Fruit fly (Drosophila melanogaster) whole organism, embryonic: ENCODE measurements around the gene red.
A peak's percentile ranks its signal among the peaks of the same experiment; 100 is the strongest.

ENCODE experiments used
- CG10979 ChIP-seq: fragments of 200-800 bp; sonication (Bioruptor generic); optimal IDR thresholded peaks from 2 replicates; lab custom pipeline; 2018; ENCODE audit warnings: missing biosample characterization, mild to moderate bottlenecking, missing genetic modification characterization, moderate library complexity
- CG11093 ChIP-seq: fragments of 200-800 bp; sonication (Bioruptor generic); IDR thresholded peaks from 3 replicates; pipeline ENCODE4 v1.3.6; 2022; ENCODE audit warnings: missing biosample characterization, missing genetic modification characterization
- CG11398 ChIP-seq: fragments of 200-800 bp; sonication (Bioruptor generic); optimal IDR thresholded peaks from 2 replicates; lab custom pipeline; 2016; ENCODE audit warnings: missing biosample characterization, missing genetic modification characterization
- CG11695 ChIP-seq: fragments of 200-800 bp; sonication (Bioruptor generic); IDR thresholded peaks from 3 replicates; pipeline ENCODE4 v1.3.6; 2022; ENCODE audit warnings: missing biosample characterization, missing genetic modification characterization
- CG11723 ChIP-seq: fragments of 200-800 bp; sonication (Bioruptor generic); optimal IDR thresholded peaks from 2 replicates; lab custom pipeline; 2017; ENCODE audit warnings: missing biosample characterization, mild to moderate bottlenecking, missing genetic modification characterization
- CG12219 ChIP-seq: fragments of 200-800 bp; sonication (Bioruptor generic); optimal IDR thresholded peaks from 3 replicates; lab custom pipeline; 2018; ENCODE audit warnings: missing biosample characterization, mild to moderate bottlenecking, missing genetic modification characterization
- CG13296 ChIP-seq: fragments of 200-800 bp; sonication (Bioruptor generic); optimal IDR thresholded peaks from 3 replicates; lab custom pipeline; 2018; ENCODE audit warnings: missing biosample characterization, mild to moderate bottlenecking, missing genetic modification characterization
- CG14050 ChIP-seq: fragments of 200-800 bp; sonication (Bioruptor generic); IDR thresholded peaks from 3 replicates; pipeline ENCODE4 v1.3.6; 2022; ENCODE audit warnings: missing biosample characterization, missing genetic modification characterization
- CG14860 ChIP-seq: fragments of 200-800 bp; sonication (Bioruptor generic); IDR thresholded peaks from 3 replicates; pipeline ENCODE4 v1.3.6; 2022; ENCODE audit warnings: missing biosample characterization, missing genetic modification characterization; ENCODE audit not compliant: partially characterized antibody
- CG1603 ChIP-seq: fragments of 200-800 bp; sonication (Bioruptor generic); optimal IDR thresholded peaks from 2 replicates; lab custom pipeline; 2019; ENCODE audit warnings: missing biosample characterization, mild to moderate bottlenecking, missing genetic modification characterization, moderate library complexity
- CG16863 ChIP-seq: fragments of 200-800 bp; sonication (Bioruptor generic); optimal IDR thresholded peaks from 3 replicates; lab custom pipeline; 2016; ENCODE audit warnings: missing biosample characterization, missing genetic modification characterization
- CG17829 ChIP-seq: fragments of 200-800 bp; optimal IDR thresholded peaks from 2 replicates; lab custom pipeline; 2019; ENCODE audit warnings: missing biosample characterization, mild to moderate bottlenecking, missing genetic modification characterization, moderate library complexity
- CG3065 ChIP-seq: fragments of 200-800 bp; sonication (Bioruptor generic); optimal IDR thresholded peaks from 2 replicates; lab custom pipeline; 2016; ENCODE audit warnings: missing biosample characterization, missing genetic modification characterization
- CG3163 ChIP-seq: fragments of 200-800 bp; sonication (Bioruptor generic); optimal IDR thresholded peaks from 3 replicates; lab custom pipeline; 2016; ENCODE audit warnings: missing biosample characterization, missing genetic modification characterization
- CG33213 ChIP-seq: fragments of 200-800 bp; sonication (Bioruptor generic); optimal IDR thresholded peaks from 3 replicates; lab custom pipeline; 2016; ENCODE audit warnings: missing biosample characterization, missing genetic modification characterization
- CG42726 ChIP-seq: fragments of 200-800 bp; sonication (Bioruptor generic); IDR thresholded peaks from 2 replicates; pipeline ENCODE4 v1.3.6; 2022; ENCODE audit warnings: missing biosample characterization, missing genetic modification characterization; ENCODE audit not compliant: partially characterized antibody
- CG4282 ChIP-seq: fragments of 200-800 bp; sonication (Bioruptor generic); optimal IDR thresholded peaks from 2 replicates; lab custom pipeline; 2016; ENCODE audit warnings: missing biosample characterization, missing genetic modification characterization
- CG7963 ChIP-seq: fragments of 200-800 bp; sonication (Bioruptor generic); IDR thresholded peaks from 3 replicates; pipeline ENCODE4 v1.3.6; 2022; ENCODE audit warnings: missing biosample characterization, missing genetic modification characterization; ENCODE audit not compliant: partially characterized antibody
- CG8359 ChIP-seq: fragments of 200-800 bp; sonication (Bioruptor generic); optimal IDR thresholded peaks from 2 replicates; lab custom pipeline; 2017; ENCODE audit warnings: missing biosample characterization, mild to moderate bottlenecking, missing genetic modification characterization, borderline replicate concordance
- CG9215 ChIP-seq: fragments of 200-800 bp; sonication (Bioruptor generic); IDR thresholded peaks from 2 replicates; pipeline ENCODE4 v1.3.6; 2022; ENCODE audit warnings: missing biosample characterization, missing genetic modification characterization
- Dek ChIP-seq: fragments of 200-800 bp; sonication (Bioruptor generic); optimal IDR thresholded peaks from 3 replicates; lab custom pipeline; 2019; ENCODE audit warnings: missing biosample characterization, mild to moderate bottlenecking, missing genetic modification characterization, moderate library complexity
- Hey ChIP-seq: fragments of 200-800 bp; sonication (Bioruptor generic); optimal IDR thresholded peaks from 3 replicates; lab custom pipeline; 2018; ENCODE audit warnings: missing biosample characterization, mild to moderate bottlenecking, missing genetic modification characterization
- HmgZ ChIP-seq: fragments of 200-800 bp; sonication (Bioruptor generic); optimal IDR thresholded peaks from 2 replicates; lab custom pipeline; 2018; ENCODE audit warnings: missing biosample characterization, mild to moderate bottlenecking, missing genetic modification characterization
- Myb ChIP-seq: fragments of 200-800 bp; sonication (Bioruptor generic); optimal IDR thresholded peaks from 2 replicates; lab custom pipeline; 2016; ENCODE audit warnings: missing biosample characterization, missing genetic modification characterization
- NFAT ChIP-seq: fragments of 200-800 bp; sonication (Bioruptor generic); IDR thresholded peaks from 2 replicates; pipeline ENCODE4 v1.3.6; 2022; ENCODE audit warnings: missing biosample characterization, missing genetic modification characterization
- Rfx ChIP-seq: fragments of 200-800 bp; sonication (Bioruptor generic); IDR thresholded peaks from 2 replicates; pipeline ENCODE4 v1.3.6; 2022; ENCODE audit warnings: missing biosample characterization, missing genetic modification characterization
- Sry-δ ChIP-seq: fragments of 200-800 bp; sonication (Bioruptor generic); optimal IDR thresholded peaks from 2 replicates; lab custom pipeline; 2016; ENCODE audit warnings: missing biosample characterization, missing genetic modification characterization
- Usf ChIP-seq: fragments of 200-800 bp; sonication (Bioruptor generic); optimal IDR thresholded peaks from 2 replicates; lab custom pipeline; 2017; ENCODE audit warnings: missing genotype, missing biosample characterization, missing genetic modification characterization
- ara ChIP-seq: fragments of 200-800 bp; sonication (Bioruptor generic); IDR thresholded peaks from 2 replicates; pipeline ENCODE4 v1.3.6; 2022; ENCODE audit warnings: missing biosample characterization, missing genetic modification characterization
- bab2 ChIP-seq: fragments of 200-800 bp; sonication (Bioruptor generic); optimal IDR thresholded peaks from 2 replicates; lab custom pipeline; 2016; ENCODE audit warnings: missing biosample characterization, missing genetic modification characterization
- chif ChIP-seq, 2 experiments: fragments of 200-800 bp; sonication (Bioruptor generic); optimal IDR thresholded peaks; 3 replicates each; lab custom pipeline; 2016; ENCODE audit warnings: missing biosample characterization in 2 of 2, missing genetic modification characterization in 2 of 2
- dan ChIP-seq: fragments of 200-800 bp; sonication (Bioruptor generic); IDR thresholded peaks from 2 replicates; pipeline ENCODE4 v1.3.6; 2022; ENCODE audit warnings: missing biosample characterization, missing genetic modification characterization
- dm ChIP-seq: fragments of 200-800 bp; sonication (Bioruptor generic); optimal IDR thresholded peaks from 3 replicates; lab custom pipeline; 2016; ENCODE audit warnings: missing biosample characterization, missing genetic modification characterization
- dysf ChIP-seq: fragments of 200-800 bp; sonication (Bioruptor generic); IDR thresholded peaks from 3 replicates; pipeline ENCODE4 v1.3.6; 2022; ENCODE audit warnings: missing biosample characterization, missing genetic modification characterization
- ems ChIP-seq: fragments of 200-800 bp; sonication (Bioruptor generic); optimal IDR thresholded peaks from 3 replicates; lab custom pipeline; 2016; ENCODE audit warnings: missing biosample characterization, missing genetic modification characterization
- fd102C ChIP-seq: fragments of 200-800 bp; sonication (Bioruptor generic); optimal IDR thresholded peaks from 2 replicates; lab custom pipeline; 2018; ENCODE audit warnings: missing biosample characterization, mild to moderate bottlenecking, missing genetic modification characterization, moderate library complexity
- gcm ChIP-seq: fragments of 200-800 bp; sonication (Bioruptor generic); optimal IDR thresholded peaks from 2 replicates; lab custom pipeline; 2019; ENCODE audit warnings: missing biosample characterization, mild to moderate bottlenecking, missing genetic modification characterization, moderate library complexity
- lbe ChIP-seq: fragments of 200-800 bp; sonication (Bioruptor generic); optimal IDR thresholded peaks from 2 replicates; lab custom pipeline; 2016; ENCODE audit warnings: missing biosample characterization, mild to moderate bottlenecking, missing genetic modification characterization
- mam ChIP-seq: fragments of 200-800 bp; sonication (Bioruptor generic); optimal IDR thresholded peaks from 3 replicates; lab custom pipeline; 2016; ENCODE audit warnings: missing biosample characterization, missing genetic modification characterization
- odd ChIP-seq: fragments of 200-800 bp; sonication (Bioruptor generic); optimal IDR thresholded peaks from 2 replicates; lab custom pipeline; 2017; ENCODE audit warnings: missing biosample characterization, mild to moderate bottlenecking, missing genetic modification characterization
- peb ChIP-seq: fragments of 200-800 bp; sonication (Bioruptor generic); IDR thresholded peaks from 2 replicates; pipeline ENCODE4 v1.3.6; 2022; ENCODE audit warnings: missing biosample characterization, missing genetic modification characterization
- ro ChIP-seq: fragments of 200-800 bp; sonication (Bioruptor generic); IDR thresholded peaks from 2 replicates; pipeline ENCODE4 v1.3.6; 2022; ENCODE audit warnings: missing biosample characterization, missing genetic modification characterization
- schlank ChIP-seq: fragments of 200-800 bp; sonication (Bioruptor generic); optimal IDR thresholded peaks from 2 replicates; lab custom pipeline; 2018; ENCODE audit warnings: missing biosample characterization, mild to moderate bottlenecking, missing genetic modification characterization
- ssp ChIP-seq: fragments of 200-800 bp; sonication (Bioruptor generic); IDR thresholded peaks from 2 replicates; pipeline ENCODE4 v1.3.6; 2022; ENCODE audit warnings: missing biosample characterization, missing genetic modification characterization
- sug ChIP-seq: fragments of 200-800 bp; optimal IDR thresholded peaks from 2 replicates; lab custom pipeline; 2019; ENCODE audit warnings: missing biosample characterization, mild to moderate bottlenecking, missing genetic modification characterization, moderate library complexity
- tgo ChIP-seq: fragments of 200-800 bp; sonication (Bioruptor generic); IDR thresholded peaks from 3 replicates; pipeline ENCODE4 v1.3.6; 2022; ENCODE audit warnings: missing biosample characterization, missing genetic modification characterization
- tio ChIP-seq: fragments of 200-800 bp; sonication (Bioruptor generic); optimal IDR thresholded peaks from 2 replicates; lab custom pipeline; 2017; ENCODE audit warnings: missing biosample characterization, missing genetic modification characterization, inconsistent platforms
- tx ChIP-seq: fragments of 200-800 bp; sonication (Bioruptor generic); optimal IDR thresholded peaks from 2 replicates; lab custom pipeline; 2016; ENCODE audit warnings: missing biosample characterization, missing genetic modification characterization
- usp ChIP-seq: fragments of >200 bp; optimal IDR thresholded peaks from 2 replicates; lab custom pipeline; 2017; ENCODE audit warnings: missing biosample characterization, missing genetic modification characterization
- zfh2 ChIP-seq: fragments of 200-800 bp; sonication (Bioruptor generic); optimal IDR thresholded peaks from 2 replicates; lab custom pipeline; 2016; ENCODE audit warnings: missing biosample characterization, missing genetic modification characterization

red gene

dm6 chr3R:14288669-14289383, at the start of gene red (continued):
- TF ChIP-seq schlank (tag; lab: Kevin White, UChicago) (peak; percentile 36), CG16863 (peak; percentile 12), CG11723 (GFP tag; lab: Kevin White, UChicago) (peak; percentile 61), CG1603 (peak; percentile 47), peb (GFP tag; lab: Robert Waterston, UW) (0 out of 2 replicates have a peak, but pooled peaks have one; percentile 30), Sry-δ (GFP tag; lab: Kevin White, UChicago) (no peak), CG11093 (GFP tag; lab: Robert Waterston, UW) (peak; percentile 45; the same call in 1 of the 3 replicates), fd102C (GFP tag; lab: Kevin White, UChicago) (no peak), tio (GFP tag; lab: Kevin White, UChicago) (peak; percentile 46), sug (tag; lab: Kevin White, UChicago) (peak; percentile 93), CG10979 (peak; percentile 68), Usf (GFP tag; lab: Kevin White, UChicago) (no peak), dan (GFP tag; lab: Robert Waterston, UW) (no peak), gcm (GFP tag; lab: Kevin White, UChicago) (peak; percentile 57), CG11398 (GFP tag; lab: Kevin White, UChicago) (no peak), tgo (peak; percentile 74; the same call in 2 of the 3 replicates), CG33213 (GFP tag; lab: Kevin White, UChicago) (no peak), CG3065 (GFP tag; lab: Kevin White, UChicago) (no peak), Hey (tag; lab: Kevin White, UChicago) (peak; percentile 9), Myb (no peak), lbe (peak; percentile 49), CG3163 (GFP tag; lab: Kevin White, UChicago) (peak; percentile 87), dm (GFP tag; lab: Kevin White, UChicago) (no peak), CG7963 (GFP tag; lab: Robert Waterston, UW) (no peak), zfh2 (GFP tag; lab: Kevin White, UChicago) (peak; percentile 62), bab2 (GFP tag; lab: Kevin White, UChicago) (no peak), CG8359 (GFP tag; lab: Kevin White, UChicago) (no peak), Dek (tag; lab: Kevin White, UChicago) (peak; percentile 62), NFAT (peak; percentile 54), usp (GFP tag; lab: Kevin White, UChicago) (no peak), ssp (GFP tag; lab: Robert Waterston, UW) (no peak), Rfx (GFP tag; lab: Robert Waterston, UW) (peak; percentile 84), CG9215 (GFP tag; lab: Robert Waterston, UW) (peak; percentile 75), CG14860 (no peak), dysf (GFP tag; lab: Robert Waterston, UW) (peak; percentile 84), odd (peak; percentile 79), ro (no peak), CG4282 (GFP tag; lab: Kevin White, UChicago) (no peak), CG17829 (tag; lab: Kevin White, UChicago) (peak; percentile 58), CG14050 (peak; percentile 39; the same call in 2 of the 3 replicates), CG13296 (GFP tag; lab: Kevin White, UChicago) (peak; percentile 65), chif (GFP tag; optimal IDR thresholded peaks at IDR 0.05; lab: Kevin White, UChicago) (peak; percentile 43 to 45), CG12219 (peak; percentile 58), mam (GFP tag; lab: Kevin White, UChicago) (peak; percentile 63), ara (GFP tag; lab: Robert Waterston, UW) (peak; percentile 66), HmgZ (peak; percentile 79), CG11695 (GFP tag; lab: Robert Waterston, UW) (peak; percentile 83), CG42726 (GFP tag; lab: Robert Waterston, UW) (no peak), tx (GFP tag; lab: Kevin White, UChicago) (peak; percentile 24), ems (GFP tag; lab: Kevin White, UChicago) (peak; percentile 64)
